Fruit fly (Drosophila melanogaster) whole organism, wandering third instar larva: ENCODE results near the gene CG31275.

ENCODE experiments used
- Abd-B ChIP-seq: fragments of >200 bp; optimal IDR thresholded peaks from 2 replicates; lab custom pipeline; 2017; ENCODE audit warnings: missing biosample characterization, missing genetic modification characterization
- CG32264 ChIP-seq: fragments of 200-800 bp; sonication (Bioruptor generic); optimal IDR thresholded peaks from 2 replicates; lab custom pipeline; 2016; ENCODE audit warnings: missing biosample characterization, missing genetic modification characterization
- CG9705 ChIP-seq: fragments of 200-800 bp; sonication (Bioruptor generic); optimal IDR thresholded peaks from 2 replicates; lab custom pipeline; 2018; ENCODE audit warnings: missing biosample characterization, mild to moderate bottlenecking, missing genetic modification characterization
- CrebA ChIP-seq: fragments of 200-800 bp; sonication (Bioruptor generic); optimal IDR thresholded peaks from 2 replicates; lab custom pipeline; 2016; ENCODE audit warnings: missing biosample characterization, mild to moderate bottlenecking, missing genetic modification characterization, borderline replicate concordance
- Dfd ChIP-seq: fragments of >200 bp; optimal IDR thresholded peaks from 2 replicates; lab custom pipeline; 2017; ENCODE audit warnings: missing biosample characterization, missing genetic modification characterization
- Dif ChIP-seq: fragments of 200-275, 200-300 bp; sonication (Bioruptor generic); optimal IDR thresholded peaks from 2 replicates; lab custom pipeline; 2018; ENCODE audit warnings: missing biosample characterization, missing genetic modification characterization; ENCODE audit not compliant: partially characterized antibody
- GATAd ChIP-seq: sonication (Bioruptor generic); optimal IDR thresholded peaks from 2 replicates; lab custom pipeline; 2016; ENCODE audit warnings: missing biosample characterization, missing genetic modification characterization
- HLH106 ChIP-seq: fragments of 200-800 bp; optimal IDR thresholded peaks from 3 replicates; lab custom pipeline; 2019; ENCODE audit warnings: missing biosample characterization, mild to moderate bottlenecking, missing genetic modification characterization, moderate library complexity
- Hnf4 ChIP-seq: fragments of 200-800 bp; sonication (Bioruptor generic); optimal IDR thresholded peaks from 2 replicates; lab custom pipeline; 2016; ENCODE audit warnings: missing biosample characterization, mild to moderate bottlenecking, missing genetic modification characterization
- Hr78 ChIP-seq: fragments of >200 bp; optimal IDR thresholded peaks from 2 replicates; lab custom pipeline; 2017; ENCODE audit warnings: missing biosample characterization, missing genetic modification characterization
- Jra ChIP-seq: sonication (Bioruptor generic); optimal IDR thresholded peaks from 2 replicates; lab custom pipeline; 2016; ENCODE audit warnings: missing biosample characterization, missing genetic modification characterization
- Mio ChIP-seq: sonication (Bioruptor generic); optimal IDR thresholded peaks from 2 replicates; lab custom pipeline; 2016; ENCODE audit warnings: missing biosample characterization, missing genetic modification characterization
- Myc ChIP-seq: fragments of >200 bp; optimal IDR thresholded peaks from 2 replicates; lab custom pipeline; 2017
- N ChIP-seq: fragments of >200 bp; optimal IDR thresholded peaks from 2 replicates; lab custom pipeline; 2018; ENCODE audit warnings: missing biosample characterization, missing external identifiers, missing genetic modification characterization
- OdsH ChIP-seq: fragments of 200-800 bp; sonication (Bioruptor generic); optimal IDR thresholded peaks from 2 replicates; lab custom pipeline; 2016; ENCODE audit warnings: missing biosample characterization, mild to moderate bottlenecking, missing genetic modification characterization
- Rel ChIP-seq, 2 experiments: fragments of 200-800 bp; sonication (Bioruptor generic) in 1 of 2; optimal IDR thresholded peaks; 2 replicates in 1 of 2; 3 replicates in 1 of 2; lab custom pipeline; 2016 to 2019; ENCODE audit warnings: mild to moderate bottlenecking in 2 of 2, missing biosample characterization in 2 of 2, missing genetic modification characterization in 2 of 2, moderate library complexity in 1 of 2
- Sp1 ChIP-seq: fragments of 200-800 bp; sonication (Bioruptor generic); optimal IDR thresholded peaks from 3 replicates; lab custom pipeline; 2019; ENCODE audit warnings: missing biosample characterization, mild to moderate bottlenecking, missing genetic modification characterization, moderate library complexity
- Vsx2 ChIP-seq: fragments of 200-300, 225-300 bp; sonication (Bioruptor generic); optimal IDR thresholded peaks from 2 replicates; lab custom pipeline; 2018; ENCODE audit warnings: missing biosample characterization, missing genetic modification characterization; ENCODE audit not compliant: partially characterized antibody
- br ChIP-seq: fragments of 200-800 bp; sonication (Bioruptor generic); optimal IDR thresholded peaks from 2 replicates; lab custom pipeline; 2016; ENCODE audit warnings: missing biosample characterization, missing genetic modification characterization
- dmrt93B ChIP-seq: fragments of 200-800 bp; sonication (Bioruptor generic); optimal IDR thresholded peaks from 2 replicates; lab custom pipeline; 2018; ENCODE audit warnings: missing biosample characterization, mild to moderate bottlenecking, missing genetic modification characterization
- ey ChIP-seq: fragments of 200-800 bp; sonication (Bioruptor generic); optimal IDR thresholded peaks from 2 replicates; lab custom pipeline; 2016; ENCODE audit warnings: missing biosample characterization, missing genetic modification characterization
- foxo ChIP-seq, 2 experiments: fragments of 200-800 bp; sonication (Bioruptor generic); optimal IDR thresholded peaks; 2 replicates in 1 of 2; 3 replicates in 1 of 2; lab custom pipeline; 2016 to 2017; ENCODE audit warnings: missing biosample characterization in 2 of 2, missing genetic modification characterization in 2 of 2
- fru ChIP-seq: fragments of 200-800 bp; sonication (Bioruptor generic); optimal IDR thresholded peaks from 3 replicates; lab custom pipeline; 2016; ENCODE audit warnings: missing biosample characterization, mild to moderate bottlenecking, missing genetic modification characterization
- h ChIP-seq: fragments of 200-800 bp; sonication (Bioruptor generic); optimal IDR thresholded peaks from 3 replicates; lab custom pipeline; 2016; ENCODE audit warnings: missing biosample characterization, mild to moderate bottlenecking, missing genetic modification characterization
- lola ChIP-seq: fragments of >200 bp; optimal IDR thresholded peaks from 2 replicates; lab custom pipeline; 2017; ENCODE audit warnings: missing biosample characterization, missing genetic modification characterization
- pan ChIP-seq: fragments of >200 bp; optimal IDR thresholded peaks from 2 replicates; lab custom pipeline; 2017
- psq ChIP-seq: fragments of 200-800 bp; sonication (Bioruptor generic); optimal IDR thresholded peaks from 3 replicates; lab custom pipeline; 2017; ENCODE audit warnings: missing biosample characterization, mild to moderate bottlenecking, missing genetic modification characterization, moderate library complexity
- rgr ChIP-seq: fragments of 200-800 bp; sonication (Bioruptor generic); optimal IDR thresholded peaks from 3 replicates; lab custom pipeline; 2016; ENCODE audit warnings: missing biosample characterization, mild to moderate bottlenecking, missing genetic modification characterization
- sage ChIP-seq: fragments of 200-800 bp; sonication (Bioruptor generic); optimal IDR thresholded peaks from 2 replicates; lab custom pipeline; 2016; ENCODE audit warnings: missing biosample characterization, mild to moderate bottlenecking, missing genetic modification characterization
- sv ChIP-seq: fragments of 200-800 bp; sonication (Bioruptor generic); optimal IDR thresholded peaks from 3 replicates; lab custom pipeline; 2016; ENCODE audit warnings: missing biosample characterization, missing genetic modification characterization
- tai ChIP-seq: sonication (Bioruptor generic); optimal IDR thresholded peaks from 2 replicates; lab custom pipeline; 2016; ENCODE audit warnings: missing biosample characterization, missing genetic modification characterization
- woc ChIP-seq: sonication (Bioruptor generic); optimal IDR thresholded peaks from 2 replicates; lab custom pipeline; 2016; ENCODE audit warnings: missing biosample characterization, mild to moderate bottlenecking, missing genetic modification characterization

Gene CG31275

dm6 chr3R:16717961-16718360 lies 33.2 kb downstream of the CG31275 start:
- TF ChIP-seq rgr (GFP tag; lab: Kevin White, UChicago) = peak; percentile 38
- TF ChIP-seq Hr78 (GFP tag; lab: Kevin White, UChicago) = no peak
- TF ChIP-seq Vsx2 (GFP tag; lab: Kevin White, UChicago) = no peak
- TF ChIP-seq Hnf4 (GFP tag; lab: Kevin White, UChicago) = peak; percentile 30
- TF ChIP-seq HLH106 = peak; percentile 57
- peak; percentile 42 for TF ChIP-seq ey (GFP tag; lab: Kevin White, UChicago)
- TF ChIP-seq fru (GFP tag; lab: Kevin White, UChicago) = peak; percentile 73
- no peak for TF ChIP-seq CG32264 (GFP tag; lab: Kevin White, UChicago)
- TF ChIP-seq N (GFP tag; lab: Kevin White, UChicago) = no peak
- TF ChIP-seq lola = no peak
- TF ChIP-seq h = peak; percentile 70
- no peak for TF ChIP-seq GATAd (GFP tag; lab: Kevin White, UChicago)
- peak; percentile 10 for TF ChIP-seq psq (GFP tag; lab: Kevin White, UChicago)
- TF ChIP-seq Rel (GFP tag; optimal IDR thresholded peaks at IDR 0.05; lab: Kevin White, UChicago) = no peak
- TF ChIP-seq Rel (tag; optimal IDR thresholded peaks at IDR 0.05; lab: Kevin White, UChicago) = no peak
- TF ChIP-seq CrebA (GFP tag; lab: Kevin White, UChicago) = no peak
- TF ChIP-seq sage (GFP tag; lab: Kevin White, UChicago) = no peak
- no peak for TF ChIP-seq Jra
- TF ChIP-seq foxo (GFP tag; optimal IDR thresholded peaks at IDR 0.05; lab: Kevin White, UChicago) = peak in 1 of 2 experiments; percentile 58
- peak; percentile 45 for TF ChIP-seq br (GFP tag; lab: Kevin White, UChicago)
- peak; percentile 48 for TF ChIP-seq Sp1
- TF ChIP-seq CG9705 (GFP tag; lab: Kevin White, UChicago) = peak; percentile 25
- peak; percentile 2 for TF ChIP-seq woc (GFP tag; lab: Kevin White, UChicago)
- no peak for TF ChIP-seq Dif (GFP tag; lab: Kevin White, UChicago)
- TF ChIP-seq Myc (lab: Kevin White, UChicago) = no peak
- TF ChIP-seq sv (GFP tag; lab: Kevin White, UChicago) = no peak
- TF ChIP-seq Mio = no peak
- TF ChIP-seq Dfd (GFP tag; lab: Kevin White, UChicago) = no peak
- no peak for TF ChIP-seq tai (GFP tag; lab: Kevin White, UChicago)
- TF ChIP-seq OdsH (GFP tag; lab: Kevin White, UChicago) = peak; percentile 31
- peak; percentile 43 for TF ChIP-seq dmrt93B (GFP tag; lab: Kevin White, UChicago)
- no peak for TF ChIP-seq Abd-B (GFP tag; lab: Kevin White, UChicago)

- TF ChIP-seq psq (GFP tag; lab: Kevin White, UChicago) (no peak), woc (GFP tag; lab: Kevin White, UChicago) (no peak), dmrt93B (GFP tag; lab: Kevin White, UChicago) (no peak), Rel (GFP tag; optimal IDR thresholded peaks at IDR 0.05; lab: Kevin White, UChicago) (no peak), Rel (tag; optimal IDR thresholded peaks at IDR 0.05; lab: Kevin White, UChicago) (no peak), Abd-B (GFP tag; lab: Kevin White, UChicago) (no peak), OdsH (GFP tag; lab: Kevin White, UChicago) (no peak), CG9705 (GFP tag; lab: Kevin White, UChicago) (no peak), CrebA (GFP tag; lab: Kevin White, UChicago) (no peak), foxo (GFP tag; optimal IDR thresholded peaks at IDR 0.05; lab: Kevin White, UChicago) (no peak), Dfd (GFP tag; lab: Kevin White, UChicago) (no peak), pan (lab: Kevin White, UChicago) (no peak)
These were observed 35.5 kb downstream of the CG31275 start for dm6 chr3R:16715594-16715993.

- no peak for TF ChIP-seq CG32264 (GFP tag; lab: Kevin White, UChicago)
- TF ChIP-seq h = peak; percentile 55
- TF ChIP-seq Jra = no peak
- TF ChIP-seq foxo (GFP tag; optimal IDR thresholded peaks at IDR 0.05; lab: Kevin White, UChicago) = peak in 1 of 2 experiments; percentile 45
- TF ChIP-seq Dif (GFP tag; lab: Kevin White, UChicago) = no peak
- TF ChIP-seq woc (GFP tag; lab: Kevin White, UChicago) = peak; percentile 19
- TF ChIP-seq fru (GFP tag; lab: Kevin White, UChicago) = peak; percentile 8
- peak; percentile 13 for TF ChIP-seq HLH106
- TF ChIP-seq tai (GFP tag; lab: Kevin White, UChicago) = no peak
- TF ChIP-seq br (GFP tag; lab: Kevin White, UChicago) = peak; percentile 39
- peak; percentile 29 for TF ChIP-seq OdsH (GFP tag; lab: Kevin White, UChicago)
- TF ChIP-seq Hnf4 (GFP tag; lab: Kevin White, UChicago) = peak; percentile 16
- TF ChIP-seq rgr (GFP tag; lab: Kevin White, UChicago) = peak; percentile 34
- TF ChIP-seq Abd-B (GFP tag; lab: Kevin White, UChicago) = no peak
- no peak for TF ChIP-seq Hr78 (GFP tag; lab: Kevin White, UChicago)
- TF ChIP-seq psq (GFP tag; lab: Kevin White, UChicago) = peak; percentile 15
- TF ChIP-seq sv (GFP tag; lab: Kevin White, UChicago) = peak; percentile 34
- TF ChIP-seq ey (GFP tag; lab: Kevin White, UChicago) = peak; percentile 49
These were observed 46.9 kb downstream of the CG31275 start for dm6 chr3R:16704226-16704625.
